Worm (Caenorhabditis elegans): Measurements from ENCODE around the gene glrx-3.
"Not testable (repeated sequence)": the region's sequence is repeated elsewhere in the genome, so short reads cannot be mapped to it uniquely, and the experiment has no call there.

The glrx-3 gene

ce11 chrV:4360018-4360417, 18.9 kb upstream of the glrx-3 start:
- no peak for TF ChIP-seq unc-62 (GFP tag; optimal IDR thresholded peaks at IDR 0.05)

ce11 chrV:4359127-4359526, 18.0 kb upstream of the glrx-3 start:
- TF ChIP-seq unc-62 (GFP tag; optimal IDR thresholded peaks at IDR 0.05): no peak

ce11 chrV:4357369-4357768, 16.3 kb upstream of the glrx-3 start:
- TF ChIP-seq unc-62 (GFP tag; optimal IDR thresholded peaks at IDR 0.05): no peak

ce11 chrV:4356047-4356612, 15.0 kb upstream of the glrx-3 start:
- TF ChIP-seq unc-62 (GFP tag; optimal IDR thresholded peaks at IDR 0.05): no peak

ce11 chrV:4346799-4347198, 5.7 kb upstream of the glrx-3 start, which contains the start of gene mcm-7:
Gene mcm-7 (plus strand): TSS chrV:4347166.
- no peak for TF ChIP-seq unc-62 (GFP tag; optimal IDR thresholded peaks at IDR 0.05)

ce11 chrV:4346325-4346724, 5.2 kb upstream of the glrx-3 start, which contains the start of gene hpo-18:
Gene hpo-18 (minus strand): TSS chrV:4346425.
- TF ChIP-seq unc-62 (GFP tag; optimal IDR thresholded peaks at IDR 0.05): no peak

ce11 chrV:4345714-4346113, 4.6 kb upstream of the glrx-3 start, which contains the start of gene figl-1:
Gene figl-1 (minus strand): TSS chrV:4345999.
- no peak for TF ChIP-seq unc-62 (GFP tag; optimal IDR thresholded peaks at IDR 0.05)

ce11 chrV:4341736-4342135, 628 bp upstream of the glrx-3 start:
- TF ChIP-seq unc-62 (GFP tag; optimal IDR thresholded peaks at IDR 0.05): no peak

- TF ChIP-seq unc-62 (GFP tag; optimal IDR thresholded peaks at IDR 0.05): no peak
Observed at ce11 chrV:4339479-4339878, 1.6 kb downstream of the glrx-3 start.

ce11 chrV:4336462-4336861, 4.6 kb downstream of the glrx-3 start, which contains the start of gene irld-1:
Gene irld-1 (plus strand): TSS chrV:4336762.
- TF ChIP-seq unc-62 (GFP tag; optimal IDR thresholded peaks at IDR 0.05): not testable (repeated sequence)

- no peak for TF ChIP-seq unc-62 (GFP tag; optimal IDR thresholded peaks at IDR 0.05)
Observed at ce11 chrV:4332450-4332849, 8.7 kb downstream of the glrx-3 start, which contains the start of gene oac-12. Gene oac-12 (minus strand): TSS chrV:4332550.

ce11 chrV:4330820-4331219, 10.3 kb downstream of the glrx-3 start:
- no peak for TF ChIP-seq unc-62 (GFP tag; optimal IDR thresholded peaks at IDR 0.05)

- TF ChIP-seq unc-62 (GFP tag; optimal IDR thresholded peaks at IDR 0.05): no peak
Observed at ce11 chrV:4326841-4327240, 14.3 kb downstream of the glrx-3 start, which contains the start of gene D2063.1. Gene D2063.1 (plus strand): TSS chrV:4327121.

- no peak for TF ChIP-seq unc-62 (GFP tag; optimal IDR thresholded peaks at IDR 0.05)
Observed at ce11 chrV:4325415-4325814, 15.7 kb downstream of the glrx-3 start, which contains the start of gene nhr-125. Gene nhr-125 (minus strand): TSS chrV:4325515.

- no peak for TF ChIP-seq unc-62 (GFP tag; optimal IDR thresholded peaks at IDR 0.05)
Observed at ce11 chrV:4322706-4323105, 18.4 kb downstream of the glrx-3 start, which contains the start of gene R02D1.2. Gene R02D1.2 (minus strand): TSS chrV:4322806.

ce11 chrV:4319867-4320266, 21.2 kb downstream of the glrx-3 start, which contains the start of gene ZC132.9:
Gene ZC132.9 (minus strand): TSS chrV:4319967.
- no peak for TF ChIP-seq unc-62 (GFP tag; optimal IDR thresholded peaks at IDR 0.05)

ce11 chrV:4315057-4315456, 26.1 kb downstream of the glrx-3 start, which contains the start of gene srh-192:
Gene srh-192 (minus strand): TSS chrV:4315157.
- TF ChIP-seq unc-62 (GFP tag; optimal IDR thresholded peaks at IDR 0.05): no peak
